Fruit fly (Drosophila melanogaster) whole organism, embryonic: ENCODE results near the gene CG13699.

Source experiments
- Asciz ChIP-seq: fragments of 200-800 bp; sonication (Bioruptor generic); optimal IDR thresholded peaks from 2 replicates; lab custom pipeline; 2017; ENCODE audit warnings: missing biosample characterization, mild to moderate bottlenecking, missing genetic modification characterization, missing genetic modification reagents
- Bteb2 ChIP-seq: fragments of 200-800 bp; sonication (Bioruptor generic); optimal IDR thresholded peaks from 2 replicates; lab custom pipeline; 2016; ENCODE audit warnings: missing biosample characterization, missing genetic modification characterization
- CG10267 ChIP-seq: fragments of 200-800 bp; sonication (Bioruptor generic); optimal IDR thresholded peaks from 2 replicates; lab custom pipeline; 2018; ENCODE audit warnings: missing biosample characterization, mild to moderate bottlenecking, missing genetic modification characterization, moderate library complexity
- CG11093 ChIP-seq: fragments of 200-800 bp; sonication (Bioruptor generic); IDR thresholded peaks from 3 replicates; pipeline ENCODE4 v1.3.6; 2022; ENCODE audit warnings: missing biosample characterization, missing genetic modification characterization
- CG12769 ChIP-seq: fragments of 200-800 bp; sonication (Bioruptor generic); optimal IDR thresholded peaks from 2 replicates; lab custom pipeline; 2019; ENCODE audit warnings: missing biosample characterization, mild to moderate bottlenecking, missing genetic modification characterization, moderate library complexity
- CG13424 ChIP-seq: fragments of 200-800 bp; sonication (Bioruptor generic); optimal IDR thresholded peaks from 2 replicates; lab custom pipeline; 2019; ENCODE audit warnings: missing biosample characterization, mild to moderate bottlenecking, missing genetic modification characterization, moderate library complexity
- CG1602 ChIP-seq: fragments of 200-800 bp; sonication (Bioruptor generic); optimal IDR thresholded peaks from 3 replicates; lab custom pipeline; 2016; ENCODE audit warnings: missing biosample characterization, missing genetic modification characterization
- CG17328 ChIP-seq: fragments of 200-800 bp; sonication (Bioruptor generic); IDR thresholded peaks from 2 replicates; pipeline ENCODE4 v1.3.6; 2022; ENCODE audit warnings: missing biosample characterization, missing genetic modification characterization
- CG18764 ChIP-seq: fragments of 200-800 bp; sonication (Bioruptor generic); optimal IDR thresholded peaks from 3 replicates; lab custom pipeline; 2016; ENCODE audit warnings: missing biosample characterization, missing genetic modification characterization
- CG3163 ChIP-seq: fragments of 200-800 bp; sonication (Bioruptor generic); optimal IDR thresholded peaks from 3 replicates; lab custom pipeline; 2016; ENCODE audit warnings: missing biosample characterization, missing genetic modification characterization
- CG32767 ChIP-seq: fragments of 200-800 bp; sonication (Bioruptor generic); IDR thresholded peaks from 2 replicates; pipeline ENCODE4 v1.3.6; 2022; ENCODE audit warnings: missing biosample characterization, missing genetic modification characterization
- CG33213 ChIP-seq: fragments of 200-800 bp; sonication (Bioruptor generic); optimal IDR thresholded peaks from 3 replicates; lab custom pipeline; 2016; ENCODE audit warnings: missing biosample characterization, missing genetic modification characterization
- CG34376 ChIP-seq: fragments of 200-800 bp; sonication (Bioruptor generic); optimal IDR thresholded peaks from 2 replicates; lab custom pipeline; 2018; ENCODE audit warnings: missing biosample characterization, mild to moderate bottlenecking, missing genetic modification characterization
- CG3838 ChIP-seq: fragments of 200-800 bp; sonication (Bioruptor generic); optimal IDR thresholded peaks from 3 replicates; lab custom pipeline; 2016; ENCODE audit warnings: missing biosample characterization, missing genetic modification characterization
- CG6683 ChIP-seq: fragments of 200-800 bp; sonication (Bioruptor generic); optimal IDR thresholded peaks from 2 replicates; lab custom pipeline; 2017; ENCODE audit warnings: missing biosample characterization, mild to moderate bottlenecking, missing genetic modification characterization, missing genetic modification reagents
- CG6765 ChIP-seq: fragments of 200-800 bp; sonication (Bioruptor generic); optimal IDR thresholded peaks from 3 replicates; lab custom pipeline; 2017; ENCODE audit warnings: missing biosample characterization, mild to moderate bottlenecking, missing genetic modification characterization
- CG8388 ChIP-seq: fragments of 200-800 bp; sonication (Bioruptor generic); optimal IDR thresholded peaks from 2 replicates; lab custom pipeline; 2019; ENCODE audit warnings: missing biosample characterization, mild to moderate bottlenecking, missing genetic modification characterization, moderate library complexity
- CG8944 ChIP-seq: fragments of 200-800 bp; sonication (Bioruptor generic); optimal IDR thresholded peaks from 3 replicates; lab custom pipeline; 2016; ENCODE audit warnings: missing biosample characterization, missing genetic modification characterization
- CG9932 ChIP-seq: fragments of 200-800 bp; sonication (Bioruptor generic); IDR thresholded peaks from 2 replicates; pipeline ENCODE4 v1.3.6; 2022; ENCODE audit warnings: missing biosample characterization, missing genetic modification characterization
- D19A ChIP-seq: fragments of 200-800 bp; optimal IDR thresholded peaks from 3 replicates; lab custom pipeline; 2019; ENCODE audit warnings: missing biosample characterization, mild to moderate bottlenecking, missing genetic modification characterization, moderate library complexity
- D19B ChIP-seq: fragments of 200-800 bp; sonication (Bioruptor generic); optimal IDR thresholded peaks from 2 replicates; lab custom pipeline; 2017; ENCODE audit warnings: missing biosample characterization, mild to moderate bottlenecking, missing genetic modification characterization
- Dip3 ChIP-seq: fragments of 200-800 bp; sonication (Bioruptor generic); optimal IDR thresholded peaks from 3 replicates; lab custom pipeline; 2016; ENCODE audit warnings: missing biosample characterization, missing genetic modification characterization
- Elba2 ChIP-seq: fragments of 200-800 bp; sonication (Bioruptor generic); optimal IDR thresholded peaks from 3 replicates; lab custom pipeline; 2016; ENCODE audit warnings: missing biosample characterization, missing genetic modification characterization
- Ets97D ChIP-seq: fragments of 200-800 bp; sonication (Bioruptor generic); optimal IDR thresholded peaks from 3 replicates; lab custom pipeline; 2016; ENCODE audit warnings: missing biosample characterization, missing genetic modification characterization
- Hmx ChIP-seq: fragments of 200-800 bp; sonication (Bioruptor generic); optimal IDR thresholded peaks from 2 replicates; lab custom pipeline; 2016; ENCODE audit warnings: missing biosample characterization, missing genetic modification characterization
- Hsf ChIP-seq: fragments of 200-800 bp; sonication (Bioruptor generic); optimal IDR thresholded peaks from 3 replicates; lab custom pipeline; 2016; ENCODE audit warnings: missing biosample characterization, missing genetic modification characterization
- Med ChIP-seq: fragments of 200-800 bp; sonication (Bioruptor generic); peaks from one replicate; lab custom pipeline; 2016; ENCODE audit warnings: missing biosample characterization, missing genetic modification characterization, mild to moderate bottlenecking, inconsistent platforms, moderate library complexity
- NC2β ChIP-seq: fragments of 200-800 bp; sonication (Bioruptor generic); optimal IDR thresholded peaks from 2 replicates; lab custom pipeline; 2016; ENCODE audit warnings: missing biosample characterization, missing genetic modification characterization
- Nf-YA ChIP-seq: fragments of 200-800 bp; sonication (Bioruptor generic); IDR thresholded peaks from 2 replicates; pipeline ENCODE4 v1.3.6; 2022; ENCODE audit warnings: missing biosample characterization, missing genetic modification characterization
- PHDP ChIP-seq: fragments of 200-800 bp; sonication (Bioruptor generic); optimal IDR thresholded peaks from 3 replicates; lab custom pipeline; 2018; ENCODE audit warnings: missing biosample characterization, mild to moderate bottlenecking, missing genetic modification characterization, moderate library complexity
- Sry-δ ChIP-seq: fragments of 200-800 bp; sonication (Bioruptor generic); optimal IDR thresholded peaks from 2 replicates; lab custom pipeline; 2016; ENCODE audit warnings: missing biosample characterization, missing genetic modification characterization
- Trl ChIP-seq, 3 experiments: fragments of >200 bp in 2 of 3; fragments of 200-800 bp in 1 of 3; sonication (Bioruptor generic) in 1 of 3; optimal IDR thresholded peaks; 2 replicates in 1 of 3; 3 replicates in 2 of 3; lab custom pipeline; 2016 to 2017; ENCODE audit warnings: missing biosample characterization in 1 of 3, missing genetic modification characterization in 1 of 3
- bowl ChIP-seq: fragments of 200-800 bp; sonication (Bioruptor generic); IDR thresholded peaks from 2 replicates; pipeline ENCODE4 v1.3.6; 2022; ENCODE audit warnings: missing biosample characterization, missing genetic modification characterization
- cg ChIP-seq: fragments of 200-800 bp; sonication (Bioruptor generic); optimal IDR thresholded peaks from 3 replicates; lab custom pipeline; 2019; ENCODE audit warnings: missing biosample characterization, mild to moderate bottlenecking, missing genetic modification characterization, moderate library complexity
- chinmo ChIP-seq: fragments of 200-800 bp; sonication (Bioruptor generic); IDR thresholded peaks from 4 replicates; pipeline ENCODE4 v1.3.6; 2022; ENCODE audit warnings: missing biosample characterization, missing genetic modification characterization; ENCODE audit not compliant: partially characterized antibody
- crol ChIP-seq: fragments of 200-800 bp; sonication (Bioruptor generic); IDR thresholded peaks from 2 replicates; pipeline ENCODE4 v1.3.6; 2022; ENCODE audit warnings: missing biosample characterization, missing genetic modification characterization
- dan ChIP-seq: fragments of 200-800 bp; sonication (Bioruptor generic); IDR thresholded peaks from 2 replicates; pipeline ENCODE4 v1.3.6; 2022; ENCODE audit warnings: missing biosample characterization, missing genetic modification characterization
- danr ChIP-seq: fragments of 200-800 bp; sonication (Bioruptor generic); IDR thresholded peaks from 2 replicates; pipeline ENCODE4 v1.3.6; 2022; ENCODE audit warnings: missing biosample characterization, missing genetic modification characterization
- fd102C ChIP-seq: fragments of 200-800 bp; sonication (Bioruptor generic); optimal IDR thresholded peaks from 2 replicates; lab custom pipeline; 2018; ENCODE audit warnings: missing biosample characterization, mild to moderate bottlenecking, missing genetic modification characterization, moderate library complexity
- fd96Cb ChIP-seq: fragments of 200-800 bp; sonication (Bioruptor generic); optimal IDR thresholded peaks from 2 replicates; lab custom pipeline; 2018; ENCODE audit warnings: missing biosample characterization, mild to moderate bottlenecking, missing genetic modification characterization, moderate library complexity
- kni ChIP-seq: fragments of 200-800 bp; sonication (Bioruptor generic); optimal IDR thresholded peaks from 3 replicates; lab custom pipeline; 2017; ENCODE audit warnings: mild to moderate bottlenecking, missing biosample characterization, missing genetic modification reagents, missing genetic modification characterization
- lab ChIP-seq: fragments of 200-800 bp; sonication (Bioruptor generic); optimal IDR thresholded peaks from 3 replicates; lab custom pipeline; 2017; ENCODE audit warnings: missing biosample characterization, missing genetic modification characterization, mild to moderate bottlenecking, moderate library complexity, missing genetic modification reagents
- odd ChIP-seq: fragments of 200-800 bp; sonication (Bioruptor generic); optimal IDR thresholded peaks from 2 replicates; lab custom pipeline; 2017; ENCODE audit warnings: missing biosample characterization, mild to moderate bottlenecking, missing genetic modification characterization
- scrt ChIP-seq: fragments of 200-800 bp; sonication (Bioruptor generic); optimal IDR thresholded peaks from 2 replicates; lab custom pipeline; 2018; ENCODE audit warnings: missing biosample characterization, mild to moderate bottlenecking, missing genetic modification characterization, moderate library complexity
- tap ChIP-seq: fragments of 200-800 bp; optimal IDR thresholded peaks from 3 replicates; lab custom pipeline; 2019; ENCODE audit warnings: missing biosample characterization, mild to moderate bottlenecking, missing genetic modification characterization, moderate library complexity
- tio ChIP-seq: fragments of 200-800 bp; sonication (Bioruptor generic); optimal IDR thresholded peaks from 2 replicates; lab custom pipeline; 2017; ENCODE audit warnings: missing biosample characterization, missing genetic modification characterization, inconsistent platforms
- trem ChIP-seq: fragments of 200-800 bp; optimal IDR thresholded peaks from 3 replicates; lab custom pipeline; 2019; ENCODE audit warnings: missing biosample characterization, mild to moderate bottlenecking, missing genetic modification characterization, moderate library complexity
- twi ChIP-seq: fragments of 200-800 bp; optimal IDR thresholded peaks from 2 replicates; lab custom pipeline; 2019; ENCODE audit warnings: missing biosample characterization, mild to moderate bottlenecking, missing genetic modification characterization, moderate library complexity
- unpg ChIP-seq: fragments of 200-800 bp; sonication (Bioruptor generic); optimal IDR thresholded peaks from 3 replicates; lab custom pipeline; 2018; ENCODE audit warnings: missing biosample characterization, mild to moderate bottlenecking, missing genetic modification characterization, moderate library complexity
- vfl ChIP-seq: fragments of 200-800 bp; sonication (Bioruptor generic); optimal IDR thresholded peaks from 2 replicates; lab custom pipeline; 2016; ENCODE audit warnings: missing biosample characterization, missing genetic modification characterization
- zf30C ChIP-seq: fragments of 200-800 bp; sonication (Bioruptor generic); optimal IDR thresholded peaks from 3 replicates; lab custom pipeline; 2018; ENCODE audit warnings: missing biosample characterization, mild to moderate bottlenecking, missing genetic modification characterization

Gene CG13699

DNA sequence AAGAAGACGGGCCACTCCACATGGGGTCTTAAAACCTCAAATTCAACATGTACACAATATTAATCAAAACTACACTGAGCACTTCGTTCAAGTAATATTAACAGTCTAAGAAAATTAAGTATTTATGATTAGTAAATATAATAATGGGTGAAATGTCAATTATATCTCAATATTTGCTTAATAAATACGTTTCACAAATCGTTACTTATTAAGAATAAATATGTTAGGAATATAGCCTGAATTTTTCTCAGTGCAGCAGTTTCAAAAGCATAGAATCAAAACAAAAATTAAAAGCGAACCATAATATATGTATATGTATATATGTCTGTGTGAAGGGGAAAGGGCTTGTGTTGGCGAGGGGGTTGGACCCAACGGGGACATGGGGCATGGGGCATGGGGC lies 41.6 kb upstream of the CG13699 start (continued):
- TF ChIP-seq CG17328 (GFP tag; lab: Robert Waterston, UW) (peak; percentile 68), CG8388 (GFP tag; lab: Kevin White, UChicago) (peak; percentile 75), dan (GFP tag; lab: Robert Waterston, UW) (no peak), chinmo (GFP tag; lab: Robert Waterston, UW) (no peak), lab (peak; percentile 14), Nf-YA (peak; percentile 41; the same call in 1 of the 2 replicates), fd102C (GFP tag; lab: Kevin White, UChicago) (no peak), vfl (GFP tag; lab: Kevin White, UChicago) (no peak), Hsf (GFP tag; lab: Kevin White, UChicago) (no peak), D19B (GFP tag; lab: Kevin White, UChicago) (no peak), CG3838 (GFP tag; lab: Kevin White, UChicago) (no peak), bowl (GFP tag; lab: Robert Waterston, UW) (no peak), twi (tag; lab: Kevin White, UChicago) (peak; percentile 61), CG3163 (GFP tag; lab: Kevin White, UChicago) (no peak), trem (tag; lab: Kevin White, UChicago) (peak; percentile 79), Ets97D (GFP tag; lab: Kevin White, UChicago) (no peak), Med (GFP tag; lab: Kevin White, UChicago) (no peak), CG9932 (GFP tag; lab: Robert Waterston, UW) (no peak), Dip3 (GFP tag; lab: Kevin White, UChicago) (no peak), CG8944 (GFP tag; lab: Kevin White, UChicago) (no peak), Hmx (GFP tag; lab: Kevin White, UChicago) (no peak), CG32767 (GFP tag; lab: Robert Waterston, UW) (peak; percentile 64; the same call in 1 of the 2 replicates), fd96Cb (tag; lab: Kevin White, UChicago) (peak; percentile 76), scrt (no peak), unpg (peak; percentile 62), kni (no peak), CG13424 (tag; lab: Kevin White, UChicago) (peak; percentile 62), tio (GFP tag; lab: Kevin White, UChicago) (peak; percentile 19), Bteb2 (GFP tag; lab: Kevin White, UChicago) (no peak), cg (peak; percentile 24), CG11093 (GFP tag; lab: Robert Waterston, UW) (no peak), crol (GFP tag; lab: Robert Waterston, UW) (no peak), CG12769 (tag; lab: Kevin White, UChicago) (no peak), CG18764 (GFP tag; lab: Kevin White, UChicago) (peak; percentile 44), Elba2 (no peak), tap (peak; percentile 53), CG10267 (tag; lab: Kevin White, UChicago) (peak; percentile 80), PHDP (tag; lab: Kevin White, UChicago) (peak; percentile 64), D19A (tag; lab: Kevin White, UChicago) (peak; percentile 79), odd (GFP tag; lab: Kevin White, UChicago) (no peak), Sry-δ (GFP tag; lab: Kevin White, UChicago) (no peak), NC2β (GFP tag; lab: Kevin White, UChicago) (no peak), Trl (optimal IDR thresholded peaks at IDR 0.05; lab: Kevin White, UChicago) (no peak), Trl (GFP tag; optimal IDR thresholded peaks at IDR 0.05; lab: Kevin White, UChicago) (no peak), danr (GFP tag; lab: Robert Waterston, UW) (no peak), Asciz (GFP tag; lab: Kevin White, UChicago) (no peak), CG1602 (GFP tag; lab: Kevin White, UChicago) (peak; percentile 46), CG34376 (GFP tag; lab: Kevin White, UChicago) (no peak), zf30C (GFP tag; lab: Kevin White, UChicago) (peak; percentile 56), CG6683 (GFP tag; lab: Kevin White, UChicago) (no peak), CG6765 (no peak), CG33213 (GFP tag; lab: Kevin White, UChicago) (no peak)
